Fruit fly (Drosophila melanogaster): ENCODE results near the gene CG17560.

Gene CG17560

dm6 chr3R:16655494-16656493 is 38.0 kb downstream of the CG17560 start, which contains the start of gene modSP:
TSS of gene modSP (minus strand) at chr3R:16655662.
- peak; percentile 81; the same call in 2 of the 3 replicates for TF ChIP-seq CG11560 (tag; IDR thresholded peaks at IDR 0.05)
- TF ChIP-seq CG5245 (GFP tag; optimal IDR thresholded peaks at IDR 0.05), result peak; percentile 4
- no peak for TF ChIP-seq org-1 (GFP tag; optimal IDR thresholded peaks at IDR 0.05)
- no peak for TF ChIP-seq PHDP (tag; optimal IDR thresholded peaks at IDR 0.05)
- TF ChIP-seq MESR4 (GFP tag; optimal IDR thresholded peaks at IDR 0.05), result no peak
- no peak for TF ChIP-seq kah (GFP tag; optimal IDR thresholded peaks at IDR 0.05)
- no peak for TF ChIP-seq CG9727 (GFP tag; optimal IDR thresholded peaks at IDR 0.05)
- no peak for TF ChIP-seq CG12071 (GFP tag; optimal IDR thresholded peaks at IDR 0.05)
- peak; percentile 59 for TF ChIP-seq CoRest (tag; optimal IDR thresholded peaks at IDR 0.05)
- peak; percentile 57 for TF ChIP-seq CG9932 (GFP tag; IDR thresholded peaks at IDR 0.05)
- TF ChIP-seq run (tag; optimal IDR thresholded peaks at IDR 0.05), result no peak
- TF ChIP-seq Dip2 (GFP tag; IDR thresholded peaks at IDR 0.05), result no peak
- no peak for TF ChIP-seq tll (GFP tag; optimal IDR thresholded peaks at IDR 0.05)
- TF ChIP-seq CG14710 (tag; optimal IDR thresholded peaks at IDR 0.05), result peak; percentile 46
- TF ChIP-seq D19A (tag; optimal IDR thresholded peaks at IDR 0.05), result peak; percentile 39
- no peak for TF ChIP-seq CG10959 (GFP tag; IDR thresholded peaks at IDR 0.05)
- peak; percentile 69 for TF ChIP-seq grn (GFP tag; optimal IDR thresholded peaks at IDR 0.05)
- TF ChIP-seq Kr (GFP tag; optimal IDR thresholded peaks at IDR 0.05), result no peak
- peak; percentile 42 for TF ChIP-seq CG2116 (GFP tag; optimal IDR thresholded peaks at IDR 0.05)
- peak; percentile 31; the same call in 1 of the 2 replicates for TF ChIP-seq sisA (GFP tag; IDR thresholded peaks at IDR 0.05)
- TF ChIP-seq Atf3 (GFP tag; optimal IDR thresholded peaks at IDR 0.05), result no peak
- TF ChIP-seq CG12219 (GFP tag; optimal IDR thresholded peaks at IDR 0.05), result no peak
- TF ChIP-seq CG10147 (GFP tag; optimal IDR thresholded peaks at IDR 0.05), result peak; percentile 16
- TF ChIP-seq CG9609 (GFP tag; optimal IDR thresholded peaks at IDR 0.05), result peak; percentile 31
- no peak for TF ChIP-seq Max (GFP tag; optimal IDR thresholded peaks at IDR 0.05)
- TF ChIP-seq CG2712 (tag; optimal IDR thresholded peaks at IDR 0.05), result peak; percentile 30
- TF ChIP-seq HLHmδ (GFP tag; optimal IDR thresholded peaks at IDR 0.05), result no peak
- no peak for TF ChIP-seq CG17186 (GFP tag; optimal IDR thresholded peaks at IDR 0.05)
- no peak for TF ChIP-seq pho (GFP tag; optimal IDR thresholded peaks at IDR 0.05)
- TF ChIP-seq Chrac-16 (GFP tag; optimal IDR thresholded peaks at IDR 0.05), result peak; percentile 10
- peak; percentile 45 for TF ChIP-seq D19B (GFP tag; optimal IDR thresholded peaks at IDR 0.05)
- peak; percentile 54 for TF ChIP-seq Dref (GFP tag; IDR thresholded peaks at IDR 0.05)
- no peak for TF ChIP-seq pum (GFP tag; optimal IDR thresholded peaks at IDR 0.05)
- TF ChIP-seq CG18619 (GFP tag; optimal IDR thresholded peaks at IDR 0.05), result no peak
- no peak for TF ChIP-seq ap (GFP tag; IDR thresholded peaks at IDR 0.05)
- peak; percentile 1 for TF ChIP-seq CG12299 (tag; optimal IDR thresholded peaks at IDR 0.05)
- peak; percentile 62; the same call in 1 of the 3 replicates for TF ChIP-seq CG17361 (GFP tag; IDR thresholded peaks at IDR 0.05)
- TF ChIP-seq Atf6 (GFP tag; IDR thresholded peaks at IDR 0.05), result peak; percentile 15
- no peak for TF ChIP-seq CG9215 (GFP tag; IDR thresholded peaks at IDR 0.05)
- no peak for TF ChIP-seq croc (GFP tag; conservative IDR thresholded peaks at IDR 0.05)
- peak; percentile 83 for TF ChIP-seq pita (GFP tag; optimal IDR thresholded peaks at IDR 0.05)
- peak; percentile 60 for TF ChIP-seq Deaf1 (tag; optimal IDR thresholded peaks at IDR 0.05)
- no peak for TF ChIP-seq crol (GFP tag; IDR thresholded peaks at IDR 0.05)
- no peak for TF ChIP-seq cad (GFP tag; optimal IDR thresholded peaks at IDR 0.05)
- TF ChIP-seq hkb (optimal IDR thresholded peaks at IDR 0.05), result peak; percentile 1
- peak; percentile 46; the same call in 1 of the 2 replicates for TF ChIP-seq hkb (GFP tag; IDR thresholded peaks at IDR 0.05)
- TF ChIP-seq pfk (GFP tag; optimal IDR thresholded peaks at IDR 0.05), result no peak
- TF ChIP-seq Tbp (GFP tag; optimal IDR thresholded peaks at IDR 0.05), result no peak
- TF ChIP-seq Six4 (GFP tag; optimal IDR thresholded peaks at IDR 0.05), result no peak
